Worm (Caenorhabditis elegans) whole organism, L4/young adult: ENCODE results near the gene fat-4.

Source experiments
- W03F9.2 ChIP-seq: fragments of 150-350 bp; optimal IDR thresholded peaks from 2 replicates; lab custom pipeline; 2014; ENCODE audit warnings: missing biosample characterization, missing genetic modification characterization
- him-1 ChIP-seq: sonication (generic microtip); optimal IDR thresholded peaks from 2 replicates; lab custom pipeline; 2016; ENCODE audit warnings: missing genotype, missing genetic modification reagents, missing genetic modification characterization, missing compliant biosample characterization

- no peak for TF ChIP-seq W03F9.2 (tag; lab: Kevin White, UChicago)
- no peak for TF ChIP-seq him-1 (tag; lab: Kevin White, UChicago)
These were observed 27.0 kb upstream of the fat-4 start, which contains the start of gene cav-1 for ce11 chrIV:9772096-9772720.
